Worm (Caenorhabditis elegans): ENCODE data around the gene F01E11.20.

ce11 chrX:7005475-7005874, 9.1 kb upstream of the F01E11.20 start, which contains the start of gene tyra-2:
- TF ChIP-seq isw-1 (GFP tag; IDR thresholded peaks at IDR 0.05) (no peak), jun-1 (tag; optimal IDR thresholded peaks at IDR 0.05) (no peak), nhr-77 (tag; optimal IDR thresholded peaks at IDR 0.05) (no peak), elt-2 (tag; optimal IDR thresholded peaks at IDR 0.05) (no peak)
